Worm (Caenorhabditis elegans) whole organism, midembryonic: ENCODE measurements around the gene Y39G8B.1.

ENCODE experiments used
- T22C8.4 ChIP-seq: fragments of 200-800 bp; sonication (Bioruptor generic); IDR thresholded peaks from 2 replicates; pipeline ENCODE4 v1.3.6; 2022; ENCODE audit warnings: missing genetic modification characterization, missing compliant biosample characterization
- flt-1 ChIP-seq: fragments of 200-800 bp; sonication (Bioruptor generic); IDR thresholded peaks from 2 replicates; pipeline ENCODE4 v1.3.6; 2022; ENCODE audit warnings: missing genetic modification characterization, missing compliant biosample characterization
- klf-2 ChIP-seq: fragments of 200-800 bp; sonication (Bioruptor generic); conservative IDR thresholded peaks from 2 replicates; pipeline ENCODE4 v1.3.6; 2022; ENCODE audit warnings: missing genetic modification reagents, missing genetic modification characterization, missing compliant biosample characterization
- med-1 ChIP-seq: sonication (generic microtip); optimal IDR thresholded peaks from 2 replicates; lab custom pipeline; 2017; ENCODE audit warnings: missing genetic modification characterization, mild to moderate bottlenecking, missing compliant biosample characterization, antibody characterized with exemption, missing genetic modification reagents; ENCODE audit not compliant: insufficient read depth
- ref-1 ChIP-seq: fragments of 200-800 bp; sonication (Bioruptor generic); conservative IDR thresholded peaks from 2 replicates; pipeline ENCODE4 v1.3.6; 2022; ENCODE audit warnings: missing genetic modification reagents, missing genetic modification characterization, missing compliant biosample characterization
- tab-1 ChIP-seq: fragments of 200-800 bp; sonication (Bioruptor generic); IDR thresholded peaks from 2 replicates; pipeline ENCODE4 v1.3.6; 2022; ENCODE audit warnings: missing genetic modification characterization, missing compliant biosample characterization
- ztf-29 ChIP-seq: fragments of 200-800 bp; sonication (Bioruptor generic); IDR thresholded peaks from 2 replicates; pipeline ENCODE4 v1.3.6; 2022; ENCODE audit warnings: missing genetic modification reagents, missing genetic modification characterization, missing compliant biosample characterization

DNA sequence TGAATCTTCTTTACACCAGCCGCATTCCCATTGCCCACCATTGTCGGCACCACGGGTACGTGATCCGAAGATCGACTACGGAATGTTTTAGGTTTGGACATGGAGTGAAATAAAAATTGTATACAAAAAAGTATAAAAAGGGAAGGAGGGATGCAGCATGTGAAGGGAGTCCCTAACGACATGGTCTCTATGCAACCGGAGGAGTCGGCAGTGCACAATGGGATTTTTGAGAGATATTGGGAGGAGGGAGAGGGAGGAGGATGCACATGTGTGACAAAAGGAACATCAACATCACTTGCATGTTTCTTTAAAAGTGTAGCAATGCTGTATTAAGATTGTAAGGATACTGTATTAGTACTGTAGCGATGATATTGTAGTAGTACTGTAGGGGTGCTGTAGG is 34.1 kb downstream of the Y39G8B.1 start, which contains the start of gene W07G1.1:
- TF ChIP-seq flt-1 (GFP tag; lab: Robert Waterston, UW) (no peak), T22C8.4 (GFP tag; lab: Robert Waterston, UW) (no peak), tab-1 (GFP tag; lab: Robert Waterston, UW) (no peak), med-1 (GFP tag; lab: Kevin White, UChicago) (no peak), ztf-29 (GFP tag; lab: Robert Waterston, UW) (no peak), ref-1 (GFP tag; lab: Robert Waterston, UW) (no peak), klf-2 (GFP tag; lab: Robert Waterston, UW) (no peak)
